Worm (Caenorhabditis elegans) whole organism, midembryonic: ENCODE results near the gene F02C12.3.

Source experiments
- cog-1 ChIP-seq: sonication (generic microtip); optimal IDR thresholded peaks from 2 replicates; lab custom pipeline; 2016; ENCODE audit warnings: missing genetic modification characterization, missing compliant biosample characterization
- med-1 ChIP-seq: sonication (generic microtip); optimal IDR thresholded peaks from 2 replicates; lab custom pipeline; 2017; ENCODE audit warnings: missing genetic modification characterization, mild to moderate bottlenecking, missing compliant biosample characterization, antibody characterized with exemption, missing genetic modification reagents; ENCODE audit not compliant: insufficient read depth

- TF ChIP-seq med-1 (no peak), cog-1 (tag; lab: Kevin White, UChicago) (no peak)
Observed at ce11 chrX:13394971-13395370, 1.8 kb upstream of the F02C12.3 start, which contains the start of gene irld-2.
